Worm (Caenorhabditis elegans): ENCODE data around the gene ndab-2.

DNA sequence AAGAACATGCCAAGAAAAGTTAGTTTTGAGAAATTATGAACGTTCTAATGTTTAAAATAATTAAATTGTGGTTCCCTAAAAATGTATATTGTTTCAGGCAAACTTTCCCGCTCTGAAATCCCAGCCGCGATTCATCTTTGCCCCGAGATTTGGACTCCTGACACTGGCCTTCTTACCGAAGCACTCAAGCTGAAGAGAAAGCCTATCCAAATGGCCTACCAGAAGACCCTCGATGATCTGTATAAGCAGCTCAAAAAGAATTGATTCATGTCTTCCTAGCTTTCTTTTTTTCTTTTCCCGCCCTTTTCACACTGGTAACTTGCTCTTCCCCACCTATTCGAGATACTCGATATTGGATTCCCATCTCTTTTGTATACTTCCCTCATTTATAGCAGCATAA, 10.5 kb upstream of the ndab-2 start:
- no peak for TF ChIP-seq nhr-28 (tag; optimal IDR thresholded peaks at IDR 0.05)
- no peak for TF ChIP-seq pha-4 (tag; optimal IDR thresholded peaks at IDR 0.05)
- no peak for TF ChIP-seq ceh-83 (GFP tag; optimal IDR thresholded peaks at IDR 0.05)
- no peak for TF ChIP-seq nhr-237 (tag; optimal IDR thresholded peaks at IDR 0.05)
- no peak for TF ChIP-seq nhr-76 (tag; optimal IDR thresholded peaks at IDR 0.05)
- TF ChIP-seq ces-1 (GFP tag; optimal IDR thresholded peaks at IDR 0.05): no peak
- TF ChIP-seq ceh-39 (tag; optimal IDR thresholded peaks at IDR 0.05): no peak
- TF ChIP-seq unc-39 (tag; optimal IDR thresholded peaks at IDR 0.05): no peak
- TF ChIP-seq elt-1 (tag; optimal IDR thresholded peaks at IDR 0.05; ENCODE audit: borderline replicate concordance, insufficient read depth): no peak
- TF ChIP-seq sptf-1 (tag; optimal IDR thresholded peaks at IDR 0.05): no peak
- no peak for TF ChIP-seq elt-3 (tag; optimal IDR thresholded peaks at IDR 0.05)
- TF ChIP-seq mep-1 (tag; optimal IDR thresholded peaks at IDR 0.05): no peak
- TF ChIP-seq lin-13 (tag; optimal IDR thresholded peaks at IDR 0.05): no peak
